Worm (Caenorhabditis elegans) whole organism, L1 larva: ENCODE data around the gene vps-37.
A peak's percentile ranks its signal among the peaks of the same experiment; 100 is the strongest.

Experiments used
- C04F5.9 ChIP-seq: sonication (generic microtip); optimal IDR thresholded peaks from 2 replicates; lab custom pipeline; 2016; ENCODE audit warnings: missing genetic modification characterization, missing compliant biosample characterization
- C16A3.4 ChIP-seq: fragments of 150-350 bp; optimal IDR thresholded peaks from 2 replicates; lab custom pipeline; 2014; ENCODE audit warnings: missing biosample characterization, missing genetic modification characterization
- aha-1 ChIP-seq: fragments of 150-350 bp; optimal IDR thresholded peaks from 2 replicates; lab custom pipeline; 2014; ENCODE audit warnings: missing biosample characterization, missing genetic modification characterization
- alr-1 ChIP-seq: fragments of 200-800 bp; sonication (Bioruptor generic); optimal IDR thresholded peaks from 2 replicates; lab custom pipeline; 2018; ENCODE audit warnings: borderline replicate concordance, mild to moderate bottlenecking, missing genetic modification characterization, missing compliant biosample characterization
- blmp-1 ChIP-seq: fragments of 150-350 bp; optimal IDR thresholded peaks from 2 replicates; lab custom pipeline; 2014; ENCODE audit warnings: missing biosample characterization, missing genetic modification characterization
- ceh-90 ChIP-seq: sonication (generic microtip); optimal IDR thresholded peaks from 2 replicates; lab custom pipeline; 2016; ENCODE audit warnings: missing genetic modification characterization, missing compliant biosample characterization
- dpl-1 ChIP-seq, 3 experiments: fragments of 150-350 bp in 2 of 3; sonication (generic microtip) in 1 of 3; optimal IDR thresholded peaks; 2 replicates each; lab custom pipeline; 2014 to 2017; ENCODE audit warnings: missing biosample characterization in 3 of 3, missing genetic modification characterization in 3 of 3, missing genetic modification reagents in 3 of 3
- efl-3 ChIP-seq: fragments of 200-800 bp; sonication (Bioruptor generic); optimal IDR thresholded peaks from 2 replicates; lab custom pipeline; 2018; ENCODE audit warnings: mild to moderate bottlenecking, missing genetic modification characterization, missing compliant biosample characterization
- egl-13 ChIP-seq: sonication (generic microtip); optimal IDR thresholded peaks from 2 replicates; lab custom pipeline; 2016; ENCODE audit warnings: missing genotype, missing genetic modification reagents, missing genetic modification characterization, missing compliant biosample characterization
- egl-27 ChIP-seq, 2 experiments: fragments of 150-350 bp in 1 of 2; sonication (generic microtip); optimal IDR thresholded peaks; 3 replicates each; lab custom pipeline; 2017 to 2018; ENCODE audit warnings: missing biosample characterization in 2 of 2, missing genetic modification characterization in 2 of 2, missing genetic modification reagents in 2 of 2
- elt-3 ChIP-seq, 6 experiments: fragments of 150-350 bp in 1 of 6; sonication (generic microtip); optimal IDR thresholded peaks; 2 replicates each; lab custom pipeline; 2017 to 2018; ENCODE audit warnings: missing biosample characterization in 6 of 6, missing genetic modification characterization in 6 of 6, inconsistent platforms in 1 of 6
- ets-5 ChIP-seq: fragments of 200-800 bp; sonication (Bioruptor generic); IDR thresholded peaks from 2 replicates; pipeline ENCODE4 v1.3.6; 2022; ENCODE audit warnings: missing genetic modification characterization, missing compliant biosample characterization
- fkh-4 ChIP-seq: sonication (generic microtip); optimal IDR thresholded peaks from 2 replicates; lab custom pipeline; 2016; ENCODE audit warnings: missing compliant biosample characterization, missing genetic modification characterization, borderline replicate concordance
- hlh-17 ChIP-seq: fragments of 200-800 bp; sonication (Bioruptor generic); optimal IDR thresholded peaks from 2 replicates; lab custom pipeline; 2018; ENCODE audit warnings: missing genetic modification characterization, mild to moderate bottlenecking, missing compliant biosample characterization, moderate library complexity, borderline replicate concordance
- hlh-4 ChIP-seq: sonication (generic microtip); optimal IDR thresholded peaks from 2 replicates; lab custom pipeline; 2016; ENCODE audit warnings: mild to moderate bottlenecking, missing genetic modification characterization, missing compliant biosample characterization
- jun-1 ChIP-seq: fragments of 150-350 bp; optimal IDR thresholded peaks from 2 replicates; lab custom pipeline; 2014; ENCODE audit warnings: missing biosample characterization, missing genetic modification reagents, missing genetic modification characterization
- lin-13 ChIP-seq: fragments of 150-350 bp; optimal IDR thresholded peaks from 2 replicates; lab custom pipeline; 2014; ENCODE audit warnings: missing biosample characterization, missing genetic modification reagents, missing genetic modification characterization
- lin-14 ChIP-seq: fragments of 200-800 bp; sonication (Bioruptor generic); optimal IDR thresholded peaks from 2 replicates; lab custom pipeline; 2018; ENCODE audit warnings: mild to moderate bottlenecking, missing genetic modification characterization, moderate library complexity, missing compliant biosample characterization
- lin-35 ChIP-seq, 2 experiments: fragments of 150-350 bp; optimal IDR thresholded peaks; 2 replicates each; lab custom pipeline; 2014; ENCODE audit warnings: missing biosample characterization in 2 of 2, missing genetic modification characterization in 2 of 2, missing genetic modification reagents in 2 of 2
- lin-39 ChIP-seq: fragments of 150-350 bp; optimal IDR thresholded peaks from 2 replicates; lab custom pipeline; 2014; ENCODE audit warnings: missing biosample characterization, missing genetic modification reagents, missing genetic modification characterization
- lir-3 ChIP-seq: sonication (generic microtip); optimal IDR thresholded peaks from 2 replicates; lab custom pipeline; 2016; ENCODE audit warnings: mild to moderate bottlenecking, missing genetic modification characterization, moderate library complexity, missing compliant biosample characterization; ENCODE audit not compliant: poor library complexity
- lsy-2 ChIP-seq, 2 experiments: fragments of 150-350 bp; optimal IDR thresholded peaks; 2 replicates each; lab custom pipeline; 2014; ENCODE audit warnings: missing biosample characterization in 2 of 2, missing genetic modification characterization in 2 of 2
- mep-1 ChIP-seq: fragments of 150-350 bp; optimal IDR thresholded peaks from 2 replicates; lab custom pipeline; 2014; ENCODE audit warnings: missing biosample characterization, missing genetic modification characterization
- nhr-11 ChIP-seq: fragments of 150-350 bp; optimal IDR thresholded peaks from 2 replicates; lab custom pipeline; 2014; ENCODE audit warnings: missing biosample characterization, missing genetic modification characterization
- nhr-19 ChIP-seq: fragments of 200-800 bp; sonication (Bioruptor generic); conservative IDR thresholded peaks from 2 replicates; pipeline ENCODE4 v1.3.6; 2022; ENCODE audit warnings: missing genetic modification characterization, missing compliant biosample characterization
- nhr-20 ChIP-seq: sonication (generic microtip); optimal IDR thresholded peaks from 2 replicates; lab custom pipeline; 2016; ENCODE audit warnings: mild to moderate bottlenecking, missing genetic modification characterization, missing compliant biosample characterization
- nhr-237 ChIP-seq: fragments of 150-350 bp; optimal IDR thresholded peaks from 2 replicates; lab custom pipeline; 2014; ENCODE audit warnings: missing biosample characterization, missing genetic modification characterization
- nhr-47 ChIP-seq: sonication (generic microtip); optimal IDR thresholded peaks from 2 replicates; lab custom pipeline; 2016; ENCODE audit warnings: mild to moderate bottlenecking, missing genetic modification characterization, moderate library complexity, missing compliant biosample characterization
- nhr-76 ChIP-seq: sonication (generic microtip); optimal IDR thresholded peaks from 2 replicates; lab custom pipeline; 2017; ENCODE audit warnings: missing biosample characterization, missing genetic modification characterization
- nhr-90 ChIP-seq: sonication (generic microtip); optimal IDR thresholded peaks from 2 replicates; lab custom pipeline; 2016; ENCODE audit warnings: mild to moderate bottlenecking, missing genetic modification characterization, missing compliant biosample characterization; ENCODE audit not compliant: poor library complexity
- pag-3 ChIP-seq: sonication (generic microtip); optimal IDR thresholded peaks from 2 replicates; lab custom pipeline; 2017; ENCODE audit warnings: missing genetic modification characterization, mild to moderate bottlenecking, missing compliant biosample characterization, antibody characterized with exemption, borderline replicate concordance; ENCODE audit not compliant: insufficient read depth
- pax-3 ChIP-seq: fragments of 200-800 bp; sonication (Bioruptor generic); optimal IDR thresholded peaks from 2 replicates; lab custom pipeline; 2018; ENCODE audit warnings: mild to moderate bottlenecking, missing genetic modification characterization, moderate library complexity, missing compliant biosample characterization
- pqm-1 ChIP-seq: sonication (generic microtip); optimal IDR thresholded peaks from 3 replicates; lab custom pipeline; 2017; ENCODE audit warnings: missing biosample characterization, missing genetic modification characterization
- rnt-1 ChIP-seq: sonication (generic microtip); optimal IDR thresholded peaks from 2 replicates; lab custom pipeline; 2016; ENCODE audit warnings: mild to moderate bottlenecking, missing genetic modification characterization, moderate library complexity, missing compliant biosample characterization
- snu-23 ChIP-seq: sonication (generic microtip); optimal IDR thresholded peaks from 2 replicates; lab custom pipeline; 2016; ENCODE audit warnings: missing genetic modification characterization, missing compliant biosample characterization
- sox-4 ChIP-seq: sonication (generic microtip); optimal IDR thresholded peaks from 2 replicates; lab custom pipeline; 2016; ENCODE audit warnings: missing genetic modification characterization, missing compliant biosample characterization
- tlp-1 ChIP-seq: fragments of 150-350 bp; optimal IDR thresholded peaks from 2 replicates; lab custom pipeline; 2014; ENCODE audit warnings: missing biosample characterization, missing genetic modification characterization
- unc-86 ChIP-seq: sonication (generic microtip); optimal IDR thresholded peaks from 2 replicates; lab custom pipeline; 2016; ENCODE audit warnings: missing genetic modification characterization, missing compliant biosample characterization
- unc-98 ChIP-seq: fragments of 200-800 bp; sonication (Bioruptor generic); IDR thresholded peaks from 2 replicates; pipeline ENCODE4 v1.3.6; 2022; ENCODE audit warnings: missing genetic modification characterization, missing compliant biosample characterization
- vab-15 ChIP-seq: sonication (generic microtip); optimal IDR thresholded peaks from 2 replicates; lab custom pipeline; 2017; ENCODE audit warnings: missing genotype, mild to moderate bottlenecking, missing genetic modification characterization, missing compliant biosample characterization
- xbp-1 ChIP-seq: sonication (generic microtip); optimal IDR thresholded peaks from 2 replicates; lab custom pipeline; 2016; ENCODE audit warnings: missing genetic modification characterization, missing compliant biosample characterization
- zag-1 ChIP-seq: fragments of 150-350 bp; optimal IDR thresholded peaks from 2 replicates; lab custom pipeline; 2014; ENCODE audit warnings: missing biosample characterization, missing genetic modification characterization
- ztf-4 ChIP-seq: fragments of 150-350 bp; optimal IDR thresholded peaks from 2 replicates; lab custom pipeline; 2014; ENCODE audit warnings: missing biosample characterization, missing genetic modification characterization

Gene vps-37

DNA sequence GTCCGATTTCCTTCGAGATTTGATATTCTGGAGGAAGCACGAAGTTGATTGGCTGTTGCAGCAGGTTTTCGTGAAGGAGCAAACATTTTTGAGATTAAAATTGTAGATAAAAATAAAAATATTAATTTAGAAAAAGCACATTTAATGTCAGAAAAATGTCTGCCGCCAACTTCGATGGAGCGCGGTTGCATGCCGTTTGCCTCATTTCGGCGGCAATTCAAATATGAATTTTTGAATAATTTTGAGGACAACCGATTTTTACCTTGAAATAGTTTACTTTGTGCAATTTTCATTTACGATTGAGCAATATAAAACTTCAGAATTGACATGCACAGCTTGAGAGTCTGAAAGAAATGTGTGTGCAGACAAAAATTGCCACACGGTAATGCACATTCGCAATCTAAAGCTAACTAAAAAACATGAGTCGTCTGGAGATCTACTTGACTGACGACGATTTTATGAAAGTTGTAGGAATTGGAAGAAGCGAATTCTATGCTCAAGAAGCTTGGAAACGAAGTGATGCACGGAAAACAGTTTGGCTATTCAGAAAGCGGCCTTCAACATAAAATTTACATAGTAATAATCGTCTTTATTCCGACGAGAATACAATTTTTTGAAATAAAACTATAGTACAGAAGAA is 4.0 kb downstream of the vps-37 start, which contains the start of gene zhit-1 (continued):
- TF ChIP-seq lir-3 (no peak), pqm-1 (tag; lab: Kevin White, UChicago) (no peak), C16A3.4 (tag; lab: Kevin White, UChicago) (peak; percentile 23), aha-1 (tag; lab: Kevin White, UChicago) (no peak), lsy-2 (tag; optimal IDR thresholded peaks at IDR 0.05; lab: Kevin White, UChicago) (peak; percentile 21 to 70), elt-3 (tag; optimal IDR thresholded peaks at IDR 0.05; lab: Kevin White, UChicago) (no peak), lin-35 (GFP tag; optimal IDR thresholded peaks at IDR 0.05; lab: Kevin White, UChicago) (peak; percentile 94 to 97), efl-3 (no peak), ets-5 (GFP tag; lab: Robert Waterston, UW) (no peak), nhr-47 (peak; percentile 52), nhr-19 (GFP tag; lab: Robert Waterston, UW) (0 out of 2 replicates have a peak, but pooled peaks have one; percentile 6), lin-39 (tag; lab: Kevin White, UChicago) (no peak), rnt-1 (tag; lab: Kevin White, UChicago) (peak; percentile 24), egl-27 (tag; optimal IDR thresholded peaks at IDR 0.05; lab: Kevin White, UChicago) (no peak), unc-86 (tag; lab: Kevin White, UChicago) (no peak), ceh-90 (no peak), C04F5.9 (tag; lab: Kevin White, UChicago) (no peak), nhr-90 (tag; lab: Kevin White, UChicago) (peak; percentile 37), hlh-17 (GFP tag; lab: Kevin White, UChicago) (no peak), lin-13 (no peak), nhr-76 (tag; lab: Kevin White, UChicago) (no peak), fkh-4 (tag; lab: Kevin White, UChicago) (no peak), nhr-20 (tag; lab: Kevin White, UChicago) (peak; percentile 1), snu-23 (peak; percentile 29), tlp-1 (tag; lab: Kevin White, UChicago) (no peak), jun-1 (tag; lab: Kevin White, UChicago) (no peak), pax-3 (tag; lab: Kevin White, UChicago) (no peak), xbp-1 (tag; lab: Kevin White, UChicago) (peak; percentile 15), sox-4 (tag; lab: Kevin White, UChicago) (no peak), zag-1 (tag; lab: Kevin White, UChicago) (no peak), nhr-237 (no peak), vab-15 (tag; lab: Kevin White, UChicago) (no peak), hlh-4 (tag; lab: Kevin White, UChicago) (no peak), alr-1 (tag; lab: Kevin White, UChicago) (peak; percentile 85), mep-1 (peak; percentile 35), dpl-1 (GFP tag; optimal IDR thresholded peaks at IDR 0.05; lab: Kevin White, UChicago) (peak; percentile 85 to 92 (median 89)), nhr-11 (tag; lab: Kevin White, UChicago) (no peak), ztf-4 (tag; lab: Kevin White, UChicago) (no peak), lin-14 (GFP tag; lab: Kevin White, UChicago) (no peak), egl-13 (no peak), pag-3 (tag; lab: Kevin White, UChicago) (no peak), blmp-1 (tag; lab: Kevin White, UChicago) (peak; percentile 4), unc-98 (GFP tag; lab: Robert Waterston, UW) (no peak)
